Worm (Caenorhabditis elegans): ENCODE measurements around the gene F38A5.22.

F38A5.22 gene

ce11 chrIV:6565605-6566004 lies 30.1 kb downstream of the F38A5.22 start:
- TF ChIP-seq peb-1 (tag; optimal IDR thresholded peaks at IDR 0.05) (no peak), nhr-21 (tag; optimal IDR thresholded peaks at IDR 0.05) (no peak), nhr-12 (tag; optimal IDR thresholded peaks at IDR 0.05) (no peak), mab-5 (tag; optimal IDR thresholded peaks at IDR 0.05) (no peak), ztf-11 (tag; optimal IDR thresholded peaks at IDR 0.05) (no peak), F13H6.1 (tag; optimal IDR thresholded peaks at IDR 0.05) (no peak), aly-2 (tag; optimal IDR thresholded peaks at IDR 0.05) (no peak), sma-3 (GFP tag; optimal IDR thresholded peaks at IDR 0.05) (no peak), mdl-1 (tag; optimal IDR thresholded peaks at IDR 0.05) (no peak), unc-39 (tag; optimal IDR thresholded peaks at IDR 0.05) (no peak), elt-1 (tag; optimal IDR thresholded peaks at IDR 0.05) (no peak), nhr-23 (tag; optimal IDR thresholded peaks at IDR 0.05) (no peak), blmp-1 (tag; optimal IDR thresholded peaks at IDR 0.05; ENCODE audit: insufficient read depth) (no peak)

ce11 chrIV:6562039-6562438 lies 33.7 kb downstream of the F38A5.22 start:
- no peak for TF ChIP-seq snpc-4 (tag; optimal IDR thresholded peaks at IDR 0.05)
- no peak for TF ChIP-seq nhr-77 (tag; optimal IDR thresholded peaks at IDR 0.05)
- TF ChIP-seq ztf-1 (GFP tag; conservative IDR thresholded peaks at IDR 0.05), result no peak
- no peak for TF ChIP-seq lin-39 (tag; optimal IDR thresholded peaks at IDR 0.05)
- TF ChIP-seq skn-1 (tag; optimal IDR thresholded peaks at IDR 0.05), result no peak
- TF ChIP-seq fos-1 (tag; optimal IDR thresholded peaks at IDR 0.05), result no peak
- no peak for TF ChIP-seq lin-11 (tag; optimal IDR thresholded peaks at IDR 0.05)
- TF ChIP-seq aly-2 (tag; optimal IDR thresholded peaks at IDR 0.05), result no peak
- no peak for TF ChIP-seq nhr-10 (tag; optimal IDR thresholded peaks at IDR 0.05)
- no peak for TF ChIP-seq sma-3 (GFP tag; optimal IDR thresholded peaks at IDR 0.05)
- TF ChIP-seq lin-13 (GFP tag; optimal IDR thresholded peaks at IDR 0.05), result no peak
- no peak for TF ChIP-seq mab-5 (tag; optimal IDR thresholded peaks at IDR 0.05)

ce11 chrIV:6560434-6560833 lies 35.3 kb downstream of the F38A5.22 start, which contains the start of gene best-9:
TSS of gene best-9 (plus strand) at chrIV:6560734.
- no peak for TF ChIP-seq nhr-237 (tag; optimal IDR thresholded peaks at IDR 0.05)
- TF ChIP-seq lsy-2 (tag; optimal IDR thresholded peaks at IDR 0.05), result no peak
- TF ChIP-seq Y55F3AM.14 (GFP tag; optimal IDR thresholded peaks at IDR 0.05), result no peak
- TF ChIP-seq nhr-11 (tag; optimal IDR thresholded peaks at IDR 0.05), result no peak
- TF ChIP-seq lin-39 (tag; optimal IDR thresholded peaks at IDR 0.05), result no peak
- TF ChIP-seq peb-1 (tag; optimal IDR thresholded peaks at IDR 0.05), result no peak
- no peak for TF ChIP-seq lin-13 (GFP tag; optimal IDR thresholded peaks at IDR 0.05)
- TF ChIP-seq C34F6.9 (tag; optimal IDR thresholded peaks at IDR 0.05), result no peak
- TF ChIP-seq ztf-4 (tag; optimal IDR thresholded peaks at IDR 0.05), result no peak
- TF ChIP-seq egl-27 (tag; optimal IDR thresholded peaks at IDR 0.05), result no peak
- TF ChIP-seq mbf-1 (tag; optimal IDR thresholded peaks at IDR 0.05), result no peak
- TF ChIP-seq snpc-4 (tag; optimal IDR thresholded peaks at IDR 0.05), result no peak

- TF ChIP-seq elt-3 (tag; optimal IDR thresholded peaks at IDR 0.05) (no peak), nhr-77 (tag; optimal IDR thresholded peaks at IDR 0.05) (no peak), lin-39 (tag; optimal IDR thresholded peaks at IDR 0.05) (no peak), aly-2 (tag; optimal IDR thresholded peaks at IDR 0.05) (no peak), skn-1 (tag; optimal IDR thresholded peaks at IDR 0.05) (no peak), sma-3 (GFP tag; optimal IDR thresholded peaks at IDR 0.05) (peak; percentile 64), nhr-6 (tag; optimal IDR thresholded peaks at IDR 0.05) (no peak), ceh-82 (tag; optimal IDR thresholded peaks at IDR 0.05) (no peak), unc-62 (GFP tag; optimal IDR thresholded peaks at IDR 0.05) (no peak), peb-1 (tag; optimal IDR thresholded peaks at IDR 0.05) (no peak), nhr-237 (tag; optimal IDR thresholded peaks at IDR 0.05) (no peak), ZK546.5 (tag; optimal IDR thresholded peaks at IDR 0.05) (no peak), mbf-1 (tag; optimal IDR thresholded peaks at IDR 0.05) (no peak), mab-5 (tag; optimal IDR thresholded peaks at IDR 0.05) (no peak), ztf-11 (tag; optimal IDR thresholded peaks at IDR 0.05) (no peak), R02D3.7 (tag; optimal IDR thresholded peaks at IDR 0.05) (no peak), C34F6.9 (tag; optimal IDR thresholded peaks at IDR 0.05) (peak; percentile 77), zag-1 (tag; optimal IDR thresholded peaks at IDR 0.05) (peak; percentile 26), nhr-129 (tag; optimal IDR thresholded peaks at IDR 0.05) (peak; percentile 73), mdl-1 (tag; optimal IDR thresholded peaks at IDR 0.05) (peak in 1 of 2 experiments; percentile 60), lin-13 (GFP tag; optimal IDR thresholded peaks at IDR 0.05) (peak; percentile 72), blmp-1 (tag; optimal IDR thresholded peaks at IDR 0.05; ENCODE audit: insufficient read depth) (peak; percentile 12), gmeb-1 (tag; optimal IDR thresholded peaks at IDR 0.05) (peak; percentile 56), alr-1 (tag; optimal IDR thresholded peaks at IDR 0.05) (no peak), nhr-23 (tag; optimal IDR thresholded peaks at IDR 0.05) (no peak), nhr-10 (tag; optimal IDR thresholded peaks at IDR 0.05) (no peak), sem-4 (tag; optimal IDR thresholded peaks at IDR 0.05) (no peak), nhr-21 (tag; optimal IDR thresholded peaks at IDR 0.05) (peak; percentile 15), unc-39 (tag; optimal IDR thresholded peaks at IDR 0.05) (no peak), snpc-4 (tag; optimal IDR thresholded peaks at IDR 0.05) (no peak), ceh-16 (tag; optimal IDR thresholded peaks at IDR 0.05) (no peak), nhr-25 (tag; optimal IDR thresholded peaks at IDR 0.05) (peak; percentile 19), elt-1 (tag; optimal IDR thresholded peaks at IDR 0.05) (no peak), ztf-1 (GFP tag; conservative IDR thresholded peaks at IDR 0.05) (no peak), crh-2 (tag; optimal IDR thresholded peaks at IDR 0.05) (peak; percentile 78), fos-1 (tag; optimal IDR thresholded peaks at IDR 0.05) (peak; percentile 33)
These were observed 38.9 kb downstream of the F38A5.22 start, which contains the start of gene try-3 for ce11 chrIV:6556624-6557368. TSS of gene try-3 (plus strand) at chrIV:6557155.

Data from whole organism, L2 larva.